Fruit fly (Drosophila melanogaster): ENCODE measurements around the gene CG17597.

CG17597 gene

dm6 chr2L:18857635-18858059 is 26.7 kb upstream of the CG17597 start (continued):
- TF ChIP-seq ase (GFP tag; IDR thresholded peaks at IDR 0.05) (peak; percentile 92), CG17912 (GFP tag; optimal IDR thresholded peaks at IDR 0.05) (peak; percentile 84), CG17385 (GFP tag; optimal IDR thresholded peaks at IDR 0.05) (peak; percentile 91), GATAe (GFP tag; conservative IDR thresholded peaks at IDR 0.05) (peak; percentile 78), CG32767 (GFP tag; IDR thresholded peaks at IDR 0.05) (peak; percentile 89), ro (GFP tag; IDR thresholded peaks at IDR 0.05) (peak; percentile 48; the same call in 1 of the 2 replicates), CG12299 (tag; optimal IDR thresholded peaks at IDR 0.05) (peak; percentile 91), CG4820 (GFP tag; optimal IDR thresholded peaks at IDR 0.05) (peak; percentile 78), ap (GFP tag; IDR thresholded peaks at IDR 0.05) (peak; percentile 81), Doc3 (GFP tag; IDR thresholded peaks at IDR 0.05; ENCODE audit: partially characterized antibody) (no peak), CG31388 (GFP tag; optimal IDR thresholded peaks at IDR 0.05) (peak; percentile 57), Sox100B (GFP tag; optimal IDR thresholded peaks at IDR 0.05) (peak; percentile 84), da (GFP tag; optimal IDR thresholded peaks at IDR 0.05) (peak; percentile 80), fd3F (GFP tag; optimal IDR thresholded peaks at IDR 0.05) (peak; percentile 91), phol (tag; optimal IDR thresholded peaks at IDR 0.05) (peak; percentile 94), zfh1 (GFP tag; IDR thresholded peaks at IDR 0.05) (peak; percentile 86), lola (GFP tag; optimal IDR thresholded peaks at IDR 0.05) (peak in 1 of 3 experiments; percentile 79), CG18764 (GFP tag; optimal IDR thresholded peaks at IDR 0.05) (peak; percentile 90), Gug (GFP tag; IDR thresholded peaks at IDR 0.05) (peak; percentile 86), Mes4 (GFP tag; optimal IDR thresholded peaks at IDR 0.05) (peak; percentile 81), CG12155 (GFP tag; optimal IDR thresholded peaks at IDR 0.05) (peak; percentile 89), gce (GFP tag; IDR thresholded peaks at IDR 0.05) (peak; percentile 87; the same call in 2 of the 3 replicates), CG31365 (tag; optimal IDR thresholded peaks at IDR 0.05) (peak; percentile 70), CG15514 (GFP tag; optimal IDR thresholded peaks at IDR 0.05) (peak; percentile 89), CG4424 (GFP tag; optimal IDR thresholded peaks at IDR 0.05) (peak; percentile 89), wor (GFP tag; IDR thresholded peaks at IDR 0.05) (peak; percentile 83), B-H1 (GFP tag; IDR thresholded peaks at IDR 0.05) (peak; percentile 82), CG10654 (GFP tag; optimal IDR thresholded peaks at IDR 0.05) (peak; percentile 84), CG16813 (GFP tag; IDR thresholded peaks at IDR 0.05; ENCODE audit: partially characterized antibody) (no peak), H15 (GFP tag; IDR thresholded peaks at IDR 0.05) (peak; percentile 88), CG1603 (tag; optimal IDR thresholded peaks at IDR 0.05) (peak; percentile 91), CG2120 (GFP tag; optimal IDR thresholded peaks at IDR 0.05) (peak; percentile 95), Tbp (GFP tag; optimal IDR thresholded peaks at IDR 0.05) (no peak), prd (optimal IDR thresholded peaks at IDR 0.05) (no peak), prd (GFP tag; IDR thresholded peaks at IDR 0.05) (peak; percentile 90), ERR (GFP tag; optimal IDR thresholded peaks at IDR 0.05) (peak; percentile 54), dysf (GFP tag; IDR thresholded peaks at IDR 0.05) (peak; percentile 90), h (optimal IDR thresholded peaks at IDR 0.05) (no peak), CG11560 (tag; IDR thresholded peaks at IDR 0.05) (peak; percentile 33; the same call in 1 of the 3 replicates), CG10565 (GFP tag; optimal IDR thresholded peaks at IDR 0.05) (no peak), Hand (GFP tag; optimal IDR thresholded peaks at IDR 0.05) (peak; percentile 73), disco-r (GFP tag; optimal IDR thresholded peaks at IDR 0.05) (peak; percentile 76), stwl (tag; optimal IDR thresholded peaks at IDR 0.05) (peak; percentile 61), ssp (GFP tag; IDR thresholded peaks at IDR 0.05) (peak; percentile 72), dati (GFP tag; IDR thresholded peaks at IDR 0.05) (peak; percentile 73), gfzf (GFP tag; optimal IDR thresholded peaks at IDR 0.05) (no peak), CG15011 (GFP tag; optimal IDR thresholded peaks at IDR 0.05) (peak; percentile 83), CG11695 (GFP tag; IDR thresholded peaks at IDR 0.05) (peak; percentile 88), Ets97D (GFP tag; optimal IDR thresholded peaks at IDR 0.05) (peak; percentile 60), seq (GFP tag; IDR thresholded peaks at IDR 0.05) (peak; percentile 90), pho (GFP tag; optimal IDR thresholded peaks at IDR 0.05) (peak; percentile 92), CG3726 (GFP tag; IDR thresholded peaks at IDR 0.05) (peak; percentile 81)

All from whole organism, embryonic.